Worm (Caenorhabditis elegans) whole organism, mixed stage, embryonic: Measurements from ENCODE around the gene lgc-29.

Experiments
- ces-1 ChIP-seq: fragments of 150-350 bp; optimal IDR thresholded peaks from 2 replicates; lab custom pipeline; 2014; ENCODE audit warnings: missing biosample characterization, missing genetic modification reagents, missing genetic modification characterization
- elt-1 ChIP-seq: sonication (generic microtip); optimal IDR thresholded peaks from 2 replicates; lab custom pipeline; 2017; ENCODE audit warnings: missing genetic modification characterization, mild to moderate bottlenecking, missing compliant biosample characterization, antibody characterized with exemption, moderate library complexity, borderline replicate concordance; ENCODE audit not compliant: insufficient read depth
- flh-1 ChIP-seq: fragments of 200-800 bp; sonication (Bioruptor generic); optimal IDR thresholded peaks from 2 replicates; lab custom pipeline; 2018; ENCODE audit warnings: mild to moderate bottlenecking, missing genetic modification characterization, moderate library complexity, missing compliant biosample characterization
- lsy-2 ChIP-seq: fragments of 150-350 bp; optimal IDR thresholded peaks from 2 replicates; lab custom pipeline; 2014; ENCODE audit warnings: missing biosample characterization, missing genetic modification characterization
- nhr-12 ChIP-seq: fragments of 150-350 bp; optimal IDR thresholded peaks from 2 replicates; lab custom pipeline; 2014; ENCODE audit warnings: missing biosample characterization, missing genetic modification characterization
- pha-4 ChIP-seq: fragments of 150-350 bp; optimal IDR thresholded peaks from 2 replicates; lab custom pipeline; 2018; ENCODE audit warnings: missing biosample characterization, missing genetic modification reagents, missing genetic modification characterization
- sem-2 ChIP-seq: fragments of 200-800 bp; sonication (Bioruptor generic); optimal IDR thresholded peaks from 2 replicates; lab custom pipeline; 2018; ENCODE audit warnings: mild to moderate bottlenecking, missing genetic modification characterization, missing compliant biosample characterization
- unc-39 ChIP-seq: fragments of 150-350 bp; optimal IDR thresholded peaks from 2 replicates; lab custom pipeline; 2014; ENCODE audit warnings: missing biosample characterization, missing genetic modification characterization
- ztf-11 ChIP-seq: fragments of 150-350 bp; optimal IDR thresholded peaks from 2 replicates; lab custom pipeline; 2014; ENCODE audit warnings: missing biosample characterization, missing genetic modification characterization

ce11 chrV:4152200-4152599 lies 13.4 kb downstream of the lgc-29 start, which contains the start of gene Y45G5AM.6:
- no peak for TF ChIP-seq pha-4 (tag; lab: Kevin White, UChicago)
- TF ChIP-seq unc-39 (tag; lab: Kevin White, UChicago), result no peak
- TF ChIP-seq ztf-11, result no peak
- no peak for TF ChIP-seq nhr-12 (tag; lab: Kevin White, UChicago)
- no peak for TF ChIP-seq ces-1 (GFP tag; lab: Kevin White, UChicago)
- no peak for TF ChIP-seq elt-1 (tag; lab: Kevin White, UChicago)
- TF ChIP-seq sem-2 (GFP tag; lab: Kevin White, UChicago), result no peak
- no peak for TF ChIP-seq lsy-2 (tag; lab: Kevin White, UChicago)
- no peak for TF ChIP-seq flh-1 (GFP tag; lab: Kevin White, UChicago)
